Fruit fly (Drosophila melanogaster) whole organism, embryonic: ENCODE results near the gene ps.

Source experiments
- Adf1 ChIP-seq: fragments of 200-800 bp; sonication (Bioruptor generic); IDR thresholded peaks from 2 replicates; pipeline ENCODE4 v1.3.6; 2022; ENCODE audit warnings: missing biosample characterization, missing genetic modification characterization
- Atf-2 ChIP-seq: fragments of 200-800 bp; sonication (Bioruptor generic); optimal IDR thresholded peaks from 2 replicates; lab custom pipeline; 2016; ENCODE audit warnings: missing biosample characterization, missing genetic modification characterization
- Atf3 ChIP-seq: fragments of 200-800 bp; sonication (Bioruptor generic); optimal IDR thresholded peaks from 3 replicates; lab custom pipeline; 2016; ENCODE audit warnings: missing biosample characterization, missing genetic modification characterization
- BtbVII ChIP-seq: fragments of 200-800 bp; sonication (Bioruptor generic); optimal IDR thresholded peaks from 3 replicates; lab custom pipeline; 2017; ENCODE audit warnings: missing biosample characterization, mild to moderate bottlenecking, missing genetic modification characterization
- CG10267 ChIP-seq: fragments of 200-800 bp; sonication (Bioruptor generic); optimal IDR thresholded peaks from 2 replicates; lab custom pipeline; 2018; ENCODE audit warnings: missing biosample characterization, mild to moderate bottlenecking, missing genetic modification characterization, moderate library complexity
- CG10274 ChIP-seq: fragments of 200-800 bp; sonication (Bioruptor generic); optimal IDR thresholded peaks from 3 replicates; lab custom pipeline; 2017; ENCODE audit warnings: missing biosample characterization, mild to moderate bottlenecking, missing genetic modification characterization
- CG11456 ChIP-seq: fragments of 200-800 bp; sonication (Bioruptor generic); IDR thresholded peaks from 3 replicates; pipeline ENCODE4 v1.3.6; 2022; ENCODE audit warnings: missing biosample characterization, missing genetic modification characterization
- CG13296 ChIP-seq: fragments of 200-800 bp; sonication (Bioruptor generic); optimal IDR thresholded peaks from 3 replicates; lab custom pipeline; 2018; ENCODE audit warnings: missing biosample characterization, mild to moderate bottlenecking, missing genetic modification characterization
- CG15011 ChIP-seq: fragments of 200-800 bp; sonication (Bioruptor generic); optimal IDR thresholded peaks from 3 replicates; lab custom pipeline; 2018; ENCODE audit warnings: missing biosample characterization, mild to moderate bottlenecking, missing genetic modification characterization
- CG15514 ChIP-seq: fragments of 200-800 bp; sonication (Bioruptor generic); optimal IDR thresholded peaks from 3 replicates; lab custom pipeline; 2017; ENCODE audit warnings: missing biosample characterization, missing genetic modification characterization, mild to moderate bottlenecking, moderate library complexity, missing genetic modification reagents
- CG17912 ChIP-seq: fragments of 200-800 bp; sonication (Bioruptor generic); optimal IDR thresholded peaks from 2 replicates; lab custom pipeline; 2018; ENCODE audit warnings: missing biosample characterization, mild to moderate bottlenecking, missing genetic modification characterization
- CG2120 ChIP-seq: fragments of 200-800 bp; sonication (Bioruptor generic); optimal IDR thresholded peaks from 3 replicates; lab custom pipeline; 2016; ENCODE audit warnings: missing biosample characterization, missing genetic modification characterization
- CG32532 ChIP-seq: fragments of 200-800 bp; sonication (Bioruptor generic); IDR thresholded peaks from 2 replicates; pipeline ENCODE4 v1.3.6; 2022; ENCODE audit warnings: missing biosample characterization, missing genetic modification characterization
- CG3281 ChIP-seq: fragments of 200-800 bp; sonication (Bioruptor generic); optimal IDR thresholded peaks from 3 replicates; lab custom pipeline; 2017; ENCODE audit warnings: missing biosample characterization, mild to moderate bottlenecking, missing genetic modification characterization
- CG6175 ChIP-seq: fragments of 200-800 bp; sonication (Bioruptor generic); IDR thresholded peaks from 3 replicates; pipeline ENCODE4 v1.3.6; 2022; ENCODE audit warnings: missing biosample characterization, missing genetic modification characterization
- CG7556 ChIP-seq: fragments of 200-800 bp; sonication (Bioruptor generic); optimal IDR thresholded peaks from 2 replicates; lab custom pipeline; 2017; ENCODE audit warnings: missing biosample characterization, mild to moderate bottlenecking, missing genetic modification characterization
- CG7786 ChIP-seq: fragments of 200-800 bp; sonication (Bioruptor generic); optimal IDR thresholded peaks from 2 replicates; lab custom pipeline; 2016; ENCODE audit warnings: missing biosample characterization, missing genetic modification characterization
- CG8290 ChIP-seq, 3 experiments: fragments of 200-800 bp; sonication (Bioruptor generic); optimal IDR thresholded peaks; 2 replicates each; lab custom pipeline; 2016 to 2019; ENCODE audit warnings: missing biosample characterization in 3 of 3, missing genetic modification characterization in 3 of 3, mild to moderate bottlenecking in 2 of 3, moderate library complexity in 1 of 3
- CG8765 ChIP-seq: fragments of 200-800 bp; sonication (Bioruptor generic); IDR thresholded peaks from 2 replicates; pipeline ENCODE4 v1.3.6; 2022; ENCODE audit warnings: missing biosample characterization, missing genetic modification characterization
- Dad ChIP-seq: fragments of 200-800 bp; sonication (Bioruptor generic); optimal IDR thresholded peaks from 3 replicates; lab custom pipeline; 2016; ENCODE audit warnings: missing biosample characterization, missing genetic modification characterization
- E2f2 ChIP-seq: fragments of 200-800 bp; sonication (Bioruptor generic); IDR thresholded peaks from 2 replicates; pipeline ENCODE4 v1.3.6; 2022; ENCODE audit warnings: missing biosample characterization, missing genetic modification characterization
- Fer3 ChIP-seq: fragments of 200-800 bp; sonication (Bioruptor generic); optimal IDR thresholded peaks from 2 replicates; lab custom pipeline; 2018; ENCODE audit warnings: missing biosample characterization, mild to moderate bottlenecking, missing genetic modification characterization, moderate library complexity
- H2.0 ChIP-seq: fragments of 200-800 bp; sonication (Bioruptor generic); IDR thresholded peaks from 2 replicates; pipeline ENCODE4 v1.3.6; 2022; ENCODE audit warnings: missing biosample characterization, missing genetic modification characterization
- Hr3 ChIP-seq: fragments of 200-800 bp; sonication (Bioruptor generic); optimal IDR thresholded peaks from 3 replicates; lab custom pipeline; 2016; ENCODE audit warnings: missing biosample characterization, missing genetic modification characterization
- NFAT ChIP-seq: fragments of 200-800 bp; sonication (Bioruptor generic); IDR thresholded peaks from 2 replicates; pipeline ENCODE4 v1.3.6; 2022; ENCODE audit warnings: missing biosample characterization, missing genetic modification characterization
- Tbp ChIP-seq: fragments of >200 bp; optimal IDR thresholded peaks from 2 replicates; lab custom pipeline; 2018; ENCODE audit warnings: missing biosample characterization, missing genetic modification characterization
- Xrp1 ChIP-seq: fragments of 200-800 bp; sonication (Bioruptor generic); IDR thresholded peaks from 2 replicates; pipeline ENCODE4 v1.3.6; 2022; ENCODE audit warnings: missing biosample characterization, missing genetic modification characterization
- ab ChIP-seq: fragments of 200-800 bp; sonication (Bioruptor generic); optimal IDR thresholded peaks from 2 replicates; lab custom pipeline; 2016; ENCODE audit warnings: missing biosample characterization, missing genetic modification characterization
- amos ChIP-seq: fragments of 200-800 bp; sonication (Bioruptor generic); IDR thresholded peaks from 2 replicates; pipeline ENCODE4 v1.3.6; 2022; ENCODE audit warnings: missing biosample characterization, missing genetic modification characterization; ENCODE audit not compliant: partially characterized antibody
- bab2 ChIP-seq: fragments of 200-800 bp; sonication (Bioruptor generic); optimal IDR thresholded peaks from 2 replicates; lab custom pipeline; 2016; ENCODE audit warnings: missing biosample characterization, missing genetic modification characterization
- corto ChIP-seq: fragments of 200-800 bp; sonication (Bioruptor generic); optimal IDR thresholded peaks from 2 replicates; lab custom pipeline; 2016; ENCODE audit warnings: missing biosample characterization, mild to moderate bottlenecking, missing genetic modification characterization, moderate library complexity
- dpn ChIP-seq, 2 experiments: fragments of 200-800 bp; sonication (Bioruptor generic); optimal IDR thresholded peaks; 3 replicates each; lab custom pipeline; 2016; ENCODE audit warnings: missing biosample characterization in 2 of 2, missing genetic modification characterization in 2 of 2
- eve ChIP-seq, 2 experiments: fragments of >200 bp; optimal IDR thresholded peaks; 2 replicates each; lab custom pipeline; 2017; ENCODE audit warnings: missing biosample characterization in 2 of 2, missing genetic modification characterization in 2 of 2
- grn ChIP-seq: fragments of 200-800 bp; sonication (Bioruptor generic); optimal IDR thresholded peaks from 3 replicates; lab custom pipeline; 2017; ENCODE audit warnings: missing biosample characterization, missing genetic modification characterization
- gsb-n ChIP-seq: fragments of 200-800 bp; sonication (Bioruptor generic); optimal IDR thresholded peaks from 3 replicates; lab custom pipeline; 2018; ENCODE audit warnings: missing biosample characterization, mild to moderate bottlenecking, missing genetic modification characterization
- her ChIP-seq: fragments of 200-800 bp; sonication (Bioruptor generic); optimal IDR thresholded peaks from 2 replicates; lab custom pipeline; 2016; ENCODE audit warnings: missing biosample characterization, missing genetic modification characterization
- inv ChIP-seq: fragments of 200-800 bp; sonication (Bioruptor generic); IDR thresholded peaks from 2 replicates; pipeline ENCODE4 v1.3.6; 2022; ENCODE audit warnings: missing biosample characterization, missing genetic modification characterization; ENCODE audit not compliant: partially characterized antibody
- ken ChIP-seq: fragments of 200-800 bp; sonication (Bioruptor generic); IDR thresholded peaks from 3 replicates; pipeline ENCODE4 v1.3.6; 2022; ENCODE audit warnings: missing biosample characterization, missing genetic modification characterization
- lov ChIP-seq, 2 experiments: fragments of 200-800 bp in 1 of 2; fragments of >200 bp in 1 of 2; sonication (Bioruptor generic) in 1 of 2; IDR thresholded peaks in 1 of 2; optimal IDR thresholded peaks in 1 of 2; 2 replicates in 1 of 2; 3 replicates in 1 of 2; pipeline versions ENCODE4 v1.3.6 to Lab custom; 2017 to 2022; ENCODE audit warnings: missing biosample characterization in 1 of 2, missing genetic modification characterization in 1 of 2
- nerfin-2 ChIP-seq: fragments of 200-800 bp; sonication (Bioruptor generic); IDR thresholded peaks from 2 replicates; pipeline ENCODE4 v1.3.6; 2022; ENCODE audit warnings: missing biosample characterization, missing genetic modification characterization; ENCODE audit not compliant: partially characterized antibody
- nom ChIP-seq: fragments of 200-800 bp; sonication (Bioruptor generic); optimal IDR thresholded peaks from 2 replicates; lab custom pipeline; 2017; ENCODE audit warnings: missing biosample characterization, missing genetic modification characterization, mild to moderate bottlenecking, moderate library complexity, missing genetic modification reagents
- odd ChIP-seq: fragments of 200-800 bp; sonication (Bioruptor generic); optimal IDR thresholded peaks from 2 replicates; lab custom pipeline; 2017; ENCODE audit warnings: missing biosample characterization, mild to moderate bottlenecking, missing genetic modification characterization
- pros ChIP-seq: fragments of 200-800 bp; sonication (Bioruptor generic); optimal IDR thresholded peaks from 3 replicates; lab custom pipeline; 2019; ENCODE audit warnings: missing biosample characterization, mild to moderate bottlenecking, missing genetic modification characterization, moderate library complexity
- rib ChIP-seq: fragments of 200-800 bp; sonication (Bioruptor generic); IDR thresholded peaks from 2 replicates; pipeline ENCODE4 v1.3.6; 2022; ENCODE audit warnings: missing biosample characterization, missing genetic modification characterization
- sisA ChIP-seq: fragments of 200-800 bp; sonication (Bioruptor generic); IDR thresholded peaks from 2 replicates; pipeline ENCODE4 v1.3.6; 2022; ENCODE audit warnings: missing biosample characterization, missing genetic modification characterization
- sqz ChIP-seq: fragments of 200-800 bp; sonication (Bioruptor generic); optimal IDR thresholded peaks from 3 replicates; lab custom pipeline; 2018; ENCODE audit warnings: missing biosample characterization, mild to moderate bottlenecking, missing genetic modification characterization
- toy ChIP-seq: fragments of 200-800 bp; sonication (Bioruptor generic); IDR thresholded peaks from 2 replicates; pipeline ENCODE4 v1.3.6; 2022; ENCODE audit warnings: missing biosample characterization, missing genetic modification characterization
- tx ChIP-seq: fragments of 200-800 bp; sonication (Bioruptor generic); optimal IDR thresholded peaks from 2 replicates; lab custom pipeline; 2016; ENCODE audit warnings: missing biosample characterization, missing genetic modification characterization
- usp ChIP-seq: fragments of >200 bp; optimal IDR thresholded peaks from 2 replicates; lab custom pipeline; 2017; ENCODE audit warnings: missing biosample characterization, missing genetic modification characterization
- zf30C ChIP-seq: fragments of 200-800 bp; sonication (Bioruptor generic); optimal IDR thresholded peaks from 3 replicates; lab custom pipeline; 2018; ENCODE audit warnings: missing biosample characterization, mild to moderate bottlenecking, missing genetic modification characterization

ps gene

DNA sequence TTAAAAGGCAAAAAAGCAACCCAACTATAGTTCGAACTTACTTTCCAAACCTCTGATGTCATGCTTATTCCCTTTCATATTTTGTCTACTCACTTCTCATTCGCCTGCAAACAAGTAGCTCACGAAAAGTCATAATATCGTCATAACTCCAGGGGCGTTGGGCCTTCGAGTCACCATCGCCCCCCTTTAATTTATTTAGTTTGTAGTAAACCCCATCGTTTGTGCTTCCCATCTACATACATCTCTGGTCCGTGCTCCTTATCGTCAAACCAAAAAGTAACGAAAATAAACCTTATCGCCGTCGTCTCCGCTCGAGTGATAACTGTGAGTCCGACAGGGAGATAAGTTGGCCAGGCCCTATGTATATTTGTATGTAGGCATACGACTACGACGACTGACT lies 11.2 kb downstream of the ps start (continued):
- TF ChIP-seq CG10274 (GFP tag; lab: Kevin White, UChicago) = peak; percentile 50
- 0 out of 3 replicates have a peak, but pooled peaks have one; percentile 34 for TF ChIP-seq CG6175
- TF ChIP-seq Xrp1 (GFP tag; lab: Robert Waterston, UW) = peak; percentile 74
- TF ChIP-seq CG2120 = peak; percentile 93
- TF ChIP-seq CG3281 = peak; percentile 64
- peak; percentile 73 for TF ChIP-seq CG32532 (GFP tag; lab: Robert Waterston, UW)
- peak; percentile 36 for TF ChIP-seq Hr3 (GFP tag; lab: Kevin White, UChicago)
- peak; percentile 34 for TF ChIP-seq CG8290 (GFP tag; optimal IDR thresholded peaks at IDR 0.05; lab: Kevin White, UChicago)
- peak in 1 of 2 experiments; percentile 95 for TF ChIP-seq CG8290 (tag; optimal IDR thresholded peaks at IDR 0.05; lab: Kevin White, UChicago)
- TF ChIP-seq amos (GFP tag; lab: Robert Waterston, UW) = no peak
- peak; percentile 50; the same call in 1 of the 2 replicates for TF ChIP-seq sisA (GFP tag; lab: Robert Waterston, UW)
- TF ChIP-seq CG7786 (GFP tag; lab: Kevin White, UChicago) = peak; percentile 79
- peak; percentile 72 for TF ChIP-seq CG13296 (GFP tag; lab: Kevin White, UChicago)
- peak; percentile 72 for TF ChIP-seq grn (GFP tag; lab: Kevin White, UChicago)
- no peak for TF ChIP-seq nerfin-2
- peak; percentile 38 for TF ChIP-seq Atf-2 (GFP tag; lab: Kevin White, UChicago)
- peak; percentile 63 for TF ChIP-seq corto (GFP tag; lab: Kevin White, UChicago)
- peak; percentile 24; the same call in 1 of the 2 replicates for TF ChIP-seq Adf1
- peak; percentile 49 for TF ChIP-seq CG7556 (GFP tag; lab: Kevin White, UChicago)
- TF ChIP-seq CG11456 (GFP tag; lab: Robert Waterston, UW) = peak; percentile 79
- TF ChIP-seq ken (GFP tag; lab: Robert Waterston, UW) = peak; percentile 58; the same call in 1 of the 3 replicates
- TF ChIP-seq sqz (GFP tag; lab: Kevin White, UChicago) = peak; percentile 14
- peak; percentile 79 for TF ChIP-seq BtbVII (GFP tag; lab: Kevin White, UChicago)
- TF ChIP-seq Tbp (GFP tag; lab: Kevin White, UChicago) = no peak
- TF ChIP-seq rib = 0 out of 2 replicates have a peak, but pooled peaks have one; percentile 42
- TF ChIP-seq usp (GFP tag; lab: Kevin White, UChicago) = no peak
- peak; percentile 35; the same call in 1 of the 2 replicates for TF ChIP-seq E2f2
- no peak for TF ChIP-seq zf30C (GFP tag; lab: Kevin White, UChicago)
- TF ChIP-seq inv (GFP tag; lab: Robert Waterston, UW) = no peak
- peak; percentile 78 for TF ChIP-seq NFAT (GFP tag; lab: Robert Waterston, UW)
- peak; percentile 38 for TF ChIP-seq CG10267 (tag; lab: Kevin White, UChicago)
- peak; percentile 61; the same call in 1 of the 2 replicates for TF ChIP-seq H2.0 (GFP tag; lab: Robert Waterston, UW)
- TF ChIP-seq CG15011 (GFP tag; lab: Kevin White, UChicago) = peak; percentile 61
- TF ChIP-seq eve (GFP tag; optimal IDR thresholded peaks at IDR 0.05; lab: Kevin White, UChicago) = peak in 1 of 2 experiments; percentile 84
- peak; percentile 79 for TF ChIP-seq odd
- peak; percentile 71 for TF ChIP-seq CG17912 (GFP tag; lab: Kevin White, UChicago)
- peak; percentile 81 for TF ChIP-seq CG15514 (GFP tag; lab: Kevin White, UChicago)
- no peak for TF ChIP-seq gsb-n (tag; lab: Kevin White, UChicago)
- TF ChIP-seq Fer3 (tag; lab: Kevin White, UChicago) = peak; percentile 86
- TF ChIP-seq pros (GFP tag; lab: Kevin White, UChicago) = peak; percentile 51
- TF ChIP-seq Dad = peak; percentile 49
- peak; percentile 63 to 72 for TF ChIP-seq dpn (GFP tag; optimal IDR thresholded peaks at IDR 0.05; lab: Kevin White, UChicago)
- peak; percentile 4 for TF ChIP-seq nom (GFP tag; lab: Kevin White, UChicago)
- peak; percentile 55 for TF ChIP-seq bab2 (GFP tag; lab: Kevin White, UChicago)
- TF ChIP-seq CG8765 = peak; percentile 43; the same call in 1 of the 2 replicates
- no peak for TF ChIP-seq toy (GFP tag; lab: Robert Waterston, UW)
- no peak for TF ChIP-seq lov (optimal IDR thresholded peaks at IDR 0.05; lab: Kevin White, UChicago)
- no peak for TF ChIP-seq lov (GFP tag; IDR thresholded peaks at IDR 0.05; lab: Robert Waterston, UW)
- TF ChIP-seq ab (GFP tag; lab: Kevin White, UChicago) = no peak
- peak; percentile 17 for TF ChIP-seq Atf3
- TF ChIP-seq tx (GFP tag; lab: Kevin White, UChicago) = peak; percentile 29
- TF ChIP-seq her = peak; percentile 60
